Fruit fly (Drosophila melanogaster) whole organism, embryonic: ENCODE results near the gene RpL24.

Experiments
- Ada2b ChIP-seq: fragments of 200-800 bp; sonication (Bioruptor generic); IDR thresholded peaks from 2 replicates; pipeline ENCODE4 v1.3.6; 2022; ENCODE audit warnings: missing biosample characterization, missing genetic modification characterization
- Blimp-1 ChIP-seq: fragments of 200-800 bp; sonication (Bioruptor generic); optimal IDR thresholded peaks from 3 replicates; lab custom pipeline; 2018; ENCODE audit warnings: missing biosample characterization, missing genetic modification characterization, mild to moderate bottlenecking, moderate library complexity, missing genetic modification reagents
- CG10147 ChIP-seq: fragments of 200-800 bp; sonication (Bioruptor generic); optimal IDR thresholded peaks from 2 replicates; lab custom pipeline; 2019; ENCODE audit warnings: missing biosample characterization, mild to moderate bottlenecking, missing genetic modification characterization, moderate library complexity
- CG10654 ChIP-seq: fragments of 200-800 bp; sonication (Bioruptor generic); optimal IDR thresholded peaks from 2 replicates; lab custom pipeline; 2016; ENCODE audit warnings: missing biosample characterization, missing genetic modification characterization
- CG11085 ChIP-seq: fragments of 200-800 bp; sonication (Bioruptor generic); IDR thresholded peaks from 2 replicates; pipeline ENCODE4 v1.3.6; 2022; ENCODE audit warnings: missing biosample characterization, missing genetic modification characterization
- CG12236 ChIP-seq: fragments of 200-800 bp; sonication (Bioruptor generic); optimal IDR thresholded peaks from 2 replicates; lab custom pipeline; 2016; ENCODE audit warnings: missing biosample characterization, missing genetic modification characterization
- CG1233 ChIP-seq: fragments of 200-800 bp; sonication (Bioruptor generic); optimal IDR thresholded peaks from 4 replicates; lab custom pipeline; 2018; ENCODE audit warnings: missing biosample characterization, mild to moderate bottlenecking, missing genetic modification characterization
- CG14965 ChIP-seq: fragments of 200-800 bp; sonication (Bioruptor generic); optimal IDR thresholded peaks from 2 replicates; lab custom pipeline; 2016; ENCODE audit warnings: missing biosample characterization, missing genetic modification characterization, borderline replicate concordance
- CG15011 ChIP-seq: fragments of 200-800 bp; sonication (Bioruptor generic); optimal IDR thresholded peaks from 3 replicates; lab custom pipeline; 2018; ENCODE audit warnings: missing biosample characterization, mild to moderate bottlenecking, missing genetic modification characterization
- CG15601 ChIP-seq: fragments of 200-800 bp; sonication (Bioruptor generic); optimal IDR thresholded peaks from 3 replicates; lab custom pipeline; 2019; ENCODE audit warnings: missing biosample characterization, mild to moderate bottlenecking, missing genetic modification characterization, moderate library complexity
- CG16779 ChIP-seq: fragments of 200-800 bp; sonication (Bioruptor generic); IDR thresholded peaks from 2 replicates; pipeline ENCODE4 v1.3.6; 2022; ENCODE audit warnings: missing biosample characterization, missing genetic modification characterization
- CG17829 ChIP-seq: fragments of 200-800 bp; optimal IDR thresholded peaks from 2 replicates; lab custom pipeline; 2019; ENCODE audit warnings: missing biosample characterization, mild to moderate bottlenecking, missing genetic modification characterization, moderate library complexity
- CG18476 ChIP-seq: fragments of 200-800 bp; sonication (Bioruptor generic); optimal IDR thresholded peaks from 2 replicates; lab custom pipeline; 2016; ENCODE audit warnings: missing biosample characterization, mild to moderate bottlenecking, missing genetic modification characterization
- CG2116 ChIP-seq: fragments of 200-800 bp; sonication (Bioruptor generic); optimal IDR thresholded peaks from 3 replicates; lab custom pipeline; 2018; ENCODE audit warnings: missing biosample characterization, mild to moderate bottlenecking, missing genetic modification characterization
- CG2199 ChIP-seq: fragments of 200-800 bp; sonication (Bioruptor generic); IDR thresholded peaks from 3 replicates; pipeline ENCODE4 v1.3.6; 2022; ENCODE audit warnings: missing biosample characterization, missing genetic modification characterization
- CG34224 ChIP-seq: fragments of 200-800 bp; sonication (Bioruptor generic); IDR thresholded peaks from 3 replicates; pipeline ENCODE4 v1.3.6; 2022; ENCODE audit warnings: missing biosample characterization, missing genetic modification characterization; ENCODE audit not compliant: partially characterized antibody
- CG6272 ChIP-seq: fragments of 200-800 bp; sonication (Bioruptor generic); IDR thresholded peaks from 2 replicates; pipeline ENCODE4 v1.3.6; 2022; ENCODE audit warnings: missing biosample characterization, missing genetic modification characterization
- CG7839 ChIP-seq: fragments of 200-800 bp; sonication (Bioruptor generic); optimal IDR thresholded peaks from 3 replicates; lab custom pipeline; 2018; ENCODE audit warnings: missing biosample characterization, mild to moderate bottlenecking, missing genetic modification characterization, moderate library complexity
- CG9437 ChIP-seq: fragments of 200-800 bp; sonication (Bioruptor generic); optimal IDR thresholded peaks from 2 replicates; lab custom pipeline; 2018; ENCODE audit warnings: missing biosample characterization, mild to moderate bottlenecking, missing genetic modification characterization
- Dfd ChIP-seq, 2 experiments: fragments of >200 bp; optimal IDR thresholded peaks; 2 replicates each; lab custom pipeline; 2017; ENCODE audit warnings: missing biosample characterization in 2 of 2, missing genetic modification characterization in 2 of 2
- Doc2 ChIP-seq: fragments of 200-800 bp; sonication (Bioruptor generic); IDR thresholded peaks from 2 replicates; pipeline ENCODE4 v1.3.6; 2022; ENCODE audit warnings: missing biosample characterization, missing genetic modification characterization
- Dp ChIP-seq: fragments of 200-800 bp; sonication (Bioruptor generic); optimal IDR thresholded peaks from 2 replicates; lab custom pipeline; 2018; ENCODE audit warnings: missing biosample characterization, mild to moderate bottlenecking, missing genetic modification characterization, moderate library complexity
- Lhr ChIP-seq: fragments of 200-800 bp; sonication (Bioruptor generic); optimal IDR thresholded peaks from 3 replicates; lab custom pipeline; 2017; ENCODE audit warnings: mild to moderate bottlenecking, missing biosample characterization, missing genetic modification reagents, missing genetic modification characterization
- Lim3 ChIP-seq: fragments of 200-800 bp; sonication (Bioruptor generic); IDR thresholded peaks from 2 replicates; pipeline ENCODE4 v1.3.6; 2022; ENCODE audit warnings: missing biosample characterization, missing genetic modification characterization
- Lpt ChIP-seq: fragments of >200 bp; optimal IDR thresholded peaks from 2 replicates; lab custom pipeline; 2018; ENCODE audit warnings: missing biosample characterization, missing genetic modification characterization
- Mad ChIP-seq: fragments of 200-800 bp; sonication (Bioruptor generic); optimal IDR thresholded peaks from 2 replicates; lab custom pipeline; 2016; ENCODE audit warnings: missing biosample characterization, missing genetic modification characterization
- Mes4 ChIP-seq: fragments of 200-800 bp; sonication (Bioruptor generic); optimal IDR thresholded peaks from 2 replicates; lab custom pipeline; 2016; ENCODE audit warnings: missing biosample characterization, missing genetic modification characterization
- Opbp ChIP-seq: fragments of 200-800 bp; sonication (Bioruptor generic); IDR thresholded peaks from 3 replicates; pipeline ENCODE4 v1.3.6; 2022; ENCODE audit warnings: missing biosample characterization, missing genetic modification characterization; ENCODE audit not compliant: partially characterized antibody
- PHDP ChIP-seq: fragments of 200-800 bp; sonication (Bioruptor generic); optimal IDR thresholded peaks from 3 replicates; lab custom pipeline; 2018; ENCODE audit warnings: missing biosample characterization, mild to moderate bottlenecking, missing genetic modification characterization, moderate library complexity
- Ptx1 ChIP-seq: fragments of 200-800 bp; sonication (Bioruptor generic); IDR thresholded peaks from 2 replicates; pipeline ENCODE4 v1.3.6; 2022; ENCODE audit warnings: missing biosample characterization, missing genetic modification characterization
- Rx ChIP-seq: fragments of 200-800 bp; sonication (Bioruptor generic); IDR thresholded peaks from 2 replicates; pipeline ENCODE4 v1.3.6; 2022; ENCODE audit warnings: missing biosample characterization, missing genetic modification characterization
- Stat92E ChIP-seq, 3 experiments: fragments of >200 bp in 2 of 3; fragments of 200-800 bp in 1 of 3; sonication (Bioruptor generic) in 1 of 3; optimal IDR thresholded peaks; 2 replicates each; lab custom pipeline; 2017 to 2019; ENCODE audit warnings: missing biosample characterization in 3 of 3, missing genetic modification characterization in 3 of 3, mild to moderate bottlenecking in 1 of 3, moderate library complexity in 1 of 3
- az2 ChIP-seq: fragments of 200-800 bp; sonication (Bioruptor generic); optimal IDR thresholded peaks from 3 replicates; lab custom pipeline; 2016; ENCODE audit warnings: missing biosample characterization, missing genetic modification characterization
- br ChIP-seq: fragments of >200 bp; optimal IDR thresholded peaks from 2 replicates; lab custom pipeline; 2017
- chinmo ChIP-seq: fragments of 200-800 bp; sonication (Bioruptor generic); IDR thresholded peaks from 4 replicates; pipeline ENCODE4 v1.3.6; 2022; ENCODE audit warnings: missing biosample characterization, missing genetic modification characterization; ENCODE audit not compliant: partially characterized antibody
- corto ChIP-seq: fragments of 200-800 bp; sonication (Bioruptor generic); optimal IDR thresholded peaks from 2 replicates; lab custom pipeline; 2016; ENCODE audit warnings: missing biosample characterization, mild to moderate bottlenecking, missing genetic modification characterization, moderate library complexity
- gem ChIP-seq: fragments of 200-800 bp; sonication (Bioruptor generic); optimal IDR thresholded peaks from 2 replicates; lab custom pipeline; 2019; ENCODE audit warnings: missing biosample characterization, mild to moderate bottlenecking, missing genetic modification characterization, moderate library complexity
- hbn ChIP-seq: fragments of 200-800 bp; sonication (Bioruptor generic); IDR thresholded peaks from 2 replicates; pipeline ENCODE4 v1.3.6; 2022; ENCODE audit warnings: missing biosample characterization, missing genetic modification characterization; ENCODE audit not compliant: partially characterized antibody
- her ChIP-seq: fragments of 200-800 bp; sonication (Bioruptor generic); optimal IDR thresholded peaks from 2 replicates; lab custom pipeline; 2016; ENCODE audit warnings: missing biosample characterization, missing genetic modification characterization
- hkb ChIP-seq, 2 experiments: fragments of 200-800 bp in 1 of 2; fragments of >200 bp in 1 of 2; sonication (Bioruptor generic) in 1 of 2; IDR thresholded peaks in 1 of 2; optimal IDR thresholded peaks in 1 of 2; 2 replicates each; pipeline versions ENCODE4 v1.3.6 to Lab custom; 2017 to 2022; ENCODE audit warnings: missing biosample characterization in 1 of 2, missing genetic modification characterization in 1 of 2
- jing ChIP-seq: fragments of 200-800 bp; sonication (Bioruptor generic); optimal IDR thresholded peaks from 2 replicates; lab custom pipeline; 2018; ENCODE audit warnings: missing biosample characterization, mild to moderate bottlenecking, missing genetic modification characterization
- pan ChIP-seq, 4 experiments: fragments of >200 bp in 3 of 4; fragments of 200-800 bp in 1 of 4; sonication (Bioruptor generic) in 1 of 4; optimal IDR thresholded peaks in 3 of 4; IDR thresholded peaks in 1 of 4; 2 replicates each; pipeline versions ENCODE4 v1.3.6 to Lab custom; 2017 to 2022; ENCODE audit warnings: missing biosample characterization in 2 of 4, missing genetic modification characterization in 2 of 4, mixed read lengths in 1 of 4
- pho ChIP-seq: fragments of 200-800 bp; sonication (Bioruptor generic); optimal IDR thresholded peaks from 2 replicates; lab custom pipeline; 2016; ENCODE audit warnings: missing biosample characterization, missing genetic modification characterization
- phol ChIP-seq: fragments of 200-800 bp; sonication (Bioruptor generic); optimal IDR thresholded peaks from 3 replicates; lab custom pipeline; 2018; ENCODE audit warnings: missing biosample characterization, mild to moderate bottlenecking, missing genetic modification characterization, moderate library complexity
- pnt ChIP-seq: fragments of 200-800 bp; sonication (Bioruptor generic); optimal IDR thresholded peaks from 3 replicates; lab custom pipeline; 2016; ENCODE audit warnings: missing biosample characterization, missing genetic modification characterization
- sob ChIP-seq: fragments of 200-800 bp; sonication (Bioruptor generic); IDR thresholded peaks from 2 replicates; pipeline ENCODE4 v1.3.6; 2022; ENCODE audit warnings: missing biosample characterization, missing genetic modification characterization
- stwl ChIP-seq: fragments of 200-800 bp; sonication (Bioruptor generic); optimal IDR thresholded peaks from 3 replicates; lab custom pipeline; 2018; ENCODE audit warnings: missing biosample characterization, mild to moderate bottlenecking, missing genetic modification characterization, moderate library complexity
- tx ChIP-seq: fragments of 200-800 bp; sonication (Bioruptor generic); optimal IDR thresholded peaks from 2 replicates; lab custom pipeline; 2016; ENCODE audit warnings: missing biosample characterization, missing genetic modification characterization

RpL24 gene

DNA sequence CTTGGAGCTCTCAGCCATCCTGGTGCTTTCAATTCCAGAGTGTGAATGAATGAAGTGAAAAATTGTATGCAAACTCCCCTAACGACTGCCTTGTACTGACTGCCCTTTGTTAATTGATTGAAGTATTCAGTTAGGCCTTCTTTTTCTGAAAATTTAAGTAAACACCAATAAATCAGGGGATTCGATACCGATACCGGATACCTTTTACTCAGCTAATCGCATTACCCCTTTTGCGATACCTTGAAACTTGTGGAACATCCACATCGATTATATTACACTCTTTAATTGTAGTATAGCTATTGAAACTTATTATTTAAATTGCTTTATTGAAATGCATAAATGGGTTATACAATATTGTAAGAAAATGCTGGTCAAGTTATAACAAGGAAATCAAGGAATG lies 1.2 kb upstream of the RpL24 start, which contains the start of gene CG16957:
CG16957 (minus strand) TSS at position 101 of the 400 bp plus-strand sequence.
- TF ChIP-seq corto (GFP tag; lab: Kevin White, UChicago) (no peak), CG16779 (GFP tag; lab: Robert Waterston, UW) (no peak), Ada2b (no peak), az2 (GFP tag; lab: Kevin White, UChicago) (no peak), gem (no peak), Ptx1 (GFP tag; lab: Robert Waterston, UW) (no peak), CG9437 (GFP tag; lab: Kevin White, UChicago) (no peak), CG7839 (tag; lab: Kevin White, UChicago) (no peak), Mad (no peak), CG11085 (GFP tag; lab: Robert Waterston, UW) (no peak), chinmo (no peak)

dm6 chr2L:13387255-13387654 lies 7.7 kb downstream of the RpL24 start, which contains the start of the genes Ing5 and CG7099:
Gene Ing5 (minus strand): TSS chr2L:13387312.
Gene CG7099 (plus strand): TSS chr2L:13387571.
- TF ChIP-seq hbn (GFP tag; lab: Robert Waterston, UW) (peak; percentile 52; the same call in 1 of the 2 replicates), her (GFP tag; lab: Kevin White, UChicago) (peak; percentile 69), pnt (GFP tag; lab: Kevin White, UChicago) (peak; percentile 89), Rx (peak; percentile 93), phol (peak; percentile 97), tx (GFP tag; lab: Kevin White, UChicago) (peak; percentile 88), Opbp (GFP tag; lab: Robert Waterston, UW) (peak; percentile 65; the same call in 2 of the 3 replicates), Blimp-1 (GFP tag; lab: Kevin White, UChicago) (peak; percentile 94), Lpt (GFP tag; lab: Kevin White, UChicago) (no peak), sob (GFP tag; lab: Robert Waterston, UW) (peak; percentile 98), hkb (optimal IDR thresholded peaks at IDR 0.05; lab: Kevin White, UChicago) (no peak), hkb (GFP tag; IDR thresholded peaks at IDR 0.05; lab: Robert Waterston, UW) (peak; percentile 95), jing (GFP tag; lab: Kevin White, UChicago) (peak; percentile 89), CG2199 (GFP tag; lab: Robert Waterston, UW) (peak; percentile 94), CG15011 (GFP tag; lab: Kevin White, UChicago) (peak; percentile 85), CG12236 (GFP tag; lab: Kevin White, UChicago) (peak; percentile 73), br (lab: Kevin White, UChicago) (no peak), CG14965 (GFP tag; lab: Kevin White, UChicago) (no peak), CG2116 (GFP tag; lab: Kevin White, UChicago) (peak; percentile 89), stwl (tag; lab: Kevin White, UChicago) (peak; percentile 92), CG15601 (peak; percentile 94), Lhr (peak; percentile 88), Lim3 (GFP tag; lab: Robert Waterston, UW) (peak; percentile 88), Dp (GFP tag; lab: Kevin White, UChicago) (peak; percentile 50), pan (optimal IDR thresholded peaks at IDR 0.05; lab: Kevin White, UChicago) (no peak), pan (GFP tag; optimal IDR thresholded peaks at IDR 0.05 in 1 of 2, IDR thresholded peaks at IDR 0.05 in 1 of 2) (peak in 1 of 2 experiments; percentile 97), CG6272 (GFP tag; lab: Robert Waterston, UW) (peak; percentile 98), Mes4 (GFP tag; lab: Kevin White, UChicago) (peak; percentile 75), Dfd (GFP tag; optimal IDR thresholded peaks at IDR 0.05; lab: Kevin White, UChicago) (no peak), PHDP (tag; lab: Kevin White, UChicago) (peak; percentile 96), CG17829 (tag; lab: Kevin White, UChicago) (peak; percentile 97), CG10654 (GFP tag; lab: Kevin White, UChicago) (peak; percentile 96), pho (GFP tag; lab: Kevin White, UChicago) (peak; percentile 93), Stat92E (GFP tag; optimal IDR thresholded peaks at IDR 0.05; lab: Kevin White, UChicago) (peak in 1 of 3 experiments; percentile 71), CG10147 (GFP tag; lab: Kevin White, UChicago) (peak; percentile 93), CG1233 (GFP tag; lab: Kevin White, UChicago) (peak; percentile 94), CG16779 (GFP tag; lab: Robert Waterston, UW) (peak; percentile 95), CG34224 (peak; percentile 58; the same call in 2 of the 3 replicates), CG18476 (GFP tag; lab: Kevin White, UChicago) (peak; percentile 95), Doc2 (GFP tag; lab: Robert Waterston, UW) (peak; percentile 91)
